Worm (Caenorhabditis elegans) whole organism, L1 larva: ENCODE measurements around the gene Y47D3A.20.

Source experiments
- F16B12.6 ChIP-seq: fragments of 150-350 bp; optimal IDR thresholded peaks from 2 replicates; lab custom pipeline; 2014; ENCODE audit warnings: missing biosample characterization, missing genetic modification characterization
- Y116A8C.19 ChIP-seq: sonication (generic microtip); optimal IDR thresholded peaks from 2 replicates; lab custom pipeline; 2016; ENCODE audit warnings: missing compliant biosample characterization, missing genetic modification characterization, borderline replicate concordance
- aha-1 ChIP-seq: fragments of 150-350 bp; optimal IDR thresholded peaks from 2 replicates; lab custom pipeline; 2014; ENCODE audit warnings: missing biosample characterization, missing genetic modification characterization
- alr-1 ChIP-seq: fragments of 200-800 bp; sonication (Bioruptor generic); optimal IDR thresholded peaks from 2 replicates; lab custom pipeline; 2018; ENCODE audit warnings: borderline replicate concordance, mild to moderate bottlenecking, missing genetic modification characterization, missing compliant biosample characterization
- aly-2 ChIP-seq: fragments of 150-350 bp; optimal IDR thresholded peaks from 2 replicates; lab custom pipeline; 2014; ENCODE audit warnings: missing biosample characterization, missing genetic modification characterization
- ama-1 ChIP-seq: fragments of 150-350 bp; optimal IDR thresholded peaks from 2 replicates; lab custom pipeline; 2014
- blmp-1 ChIP-seq: fragments of 150-350 bp; optimal IDR thresholded peaks from 2 replicates; lab custom pipeline; 2014; ENCODE audit warnings: missing biosample characterization, missing genetic modification characterization
- ceh-63 ChIP-seq: fragments of 200-800 bp; sonication (Bioruptor generic); optimal IDR thresholded peaks from 2 replicates; lab custom pipeline; 2018; ENCODE audit warnings: mild to moderate bottlenecking, missing genetic modification characterization, missing compliant biosample characterization
- ceh-8 ChIP-seq: fragments of 200-800 bp; sonication (Bioruptor generic); optimal IDR thresholded peaks from 2 replicates; lab custom pipeline; 2018; ENCODE audit warnings: mild to moderate bottlenecking, missing genetic modification characterization, moderate library complexity, missing compliant biosample characterization
- ceh-82 ChIP-seq, 3 experiments: fragments of 150-350 bp in 1 of 3; sonication (generic microtip) in 2 of 3; optimal IDR thresholded peaks; 2 replicates each; lab custom pipeline; 2014 to 2017; ENCODE audit warnings: missing biosample characterization in 3 of 3, missing genetic modification characterization in 3 of 3
- ceh-88 ChIP-seq: fragments of 200-800 bp; sonication (Bioruptor generic); IDR thresholded peaks from 2 replicates; pipeline ENCODE4 v1.3.6; 2022; ENCODE audit warnings: missing genetic modification characterization, missing compliant biosample characterization
- ces-1 ChIP-seq: fragments of 150-350 bp; optimal IDR thresholded peaks from 2 replicates; lab custom pipeline; 2014; ENCODE audit warnings: missing biosample characterization, missing genetic modification reagents, missing genetic modification characterization
- dpl-1 ChIP-seq, 3 experiments: fragments of 150-350 bp in 2 of 3; sonication (generic microtip) in 1 of 3; optimal IDR thresholded peaks; 2 replicates each; lab custom pipeline; 2014 to 2017; ENCODE audit warnings: missing biosample characterization in 3 of 3, missing genetic modification characterization in 3 of 3, missing genetic modification reagents in 3 of 3
- efl-1 ChIP-seq, 4 experiments: fragments of 150-350 bp; optimal IDR thresholded peaks in 3 of 4; peaks in 1 of 4; 1 replicate in 1 of 4; 2 replicates in 3 of 4; lab custom pipeline; 2014; ENCODE audit warnings: missing biosample characterization in 2 of 4, missing genetic modification characterization in 2 of 4, missing genetic modification reagents in 2 of 4
- efl-3 ChIP-seq: fragments of 200-800 bp; sonication (Bioruptor generic); optimal IDR thresholded peaks from 2 replicates; lab custom pipeline; 2018; ENCODE audit warnings: mild to moderate bottlenecking, missing genetic modification characterization, missing compliant biosample characterization
- egl-13 ChIP-seq: sonication (generic microtip); optimal IDR thresholded peaks from 2 replicates; lab custom pipeline; 2016; ENCODE audit warnings: missing genotype, missing genetic modification reagents, missing genetic modification characterization, missing compliant biosample characterization
- fkh-8 ChIP-seq: sonication (generic microtip); optimal IDR thresholded peaks from 2 replicates; lab custom pipeline; 2016; ENCODE audit warnings: mild to moderate bottlenecking, missing genetic modification characterization, missing compliant biosample characterization
- fos-1 ChIP-seq: fragments of 150-350 bp; optimal IDR thresholded peaks from 2 replicates; lab custom pipeline; 2014; ENCODE audit warnings: missing biosample characterization, missing genetic modification characterization
- hpl-2 ChIP-seq: fragments of 150-350 bp; optimal IDR thresholded peaks from 2 replicates; lab custom pipeline; 2014; ENCODE audit warnings: missing biosample characterization, missing genetic modification reagents, missing genetic modification characterization
- irx-1 ChIP-seq: sonication (generic microtip); optimal IDR thresholded peaks from 2 replicates; lab custom pipeline; 2016; ENCODE audit warnings: missing genetic modification characterization, missing compliant biosample characterization
- jun-1 ChIP-seq: fragments of 150-350 bp; optimal IDR thresholded peaks from 2 replicates; lab custom pipeline; 2014; ENCODE audit warnings: missing biosample characterization, missing genetic modification reagents, missing genetic modification characterization
- lin-15B ChIP-seq: fragments of 150-350 bp; sonication (generic microtip); optimal IDR thresholded peaks from 3 replicates; lab custom pipeline; 2014; ENCODE audit warnings: missing biosample characterization, missing genetic modification characterization
- lin-39 ChIP-seq: fragments of 150-350 bp; optimal IDR thresholded peaks from 2 replicates; lab custom pipeline; 2014; ENCODE audit warnings: missing biosample characterization, missing genetic modification reagents, missing genetic modification characterization
- lir-3 ChIP-seq: sonication (generic microtip); optimal IDR thresholded peaks from 2 replicates; lab custom pipeline; 2016; ENCODE audit warnings: mild to moderate bottlenecking, missing genetic modification characterization, moderate library complexity, missing compliant biosample characterization; ENCODE audit not compliant: poor library complexity
- mef-2 ChIP-seq: fragments of 150-350 bp; optimal IDR thresholded peaks from 2 replicates; lab custom pipeline; 2014; ENCODE audit warnings: missing biosample characterization, missing genetic modification characterization
- mep-1 ChIP-seq: fragments of 150-350 bp; optimal IDR thresholded peaks from 2 replicates; lab custom pipeline; 2014; ENCODE audit warnings: missing biosample characterization, missing genetic modification characterization
- nhr-12 ChIP-seq: sonication (generic microtip); optimal IDR thresholded peaks from 2 replicates; lab custom pipeline; 2017; ENCODE audit warnings: missing biosample characterization, missing genetic modification characterization
- nhr-19 ChIP-seq: fragments of 200-800 bp; sonication (Bioruptor generic); conservative IDR thresholded peaks from 2 replicates; pipeline ENCODE4 v1.3.6; 2022; ENCODE audit warnings: missing genetic modification characterization, missing compliant biosample characterization
- nhr-20 ChIP-seq: sonication (generic microtip); optimal IDR thresholded peaks from 2 replicates; lab custom pipeline; 2016; ENCODE audit warnings: mild to moderate bottlenecking, missing genetic modification characterization, missing compliant biosample characterization
- nhr-28 ChIP-seq: fragments of 150-350 bp; optimal IDR thresholded peaks from 2 replicates; lab custom pipeline; 2014; ENCODE audit warnings: missing biosample characterization, missing genetic modification characterization
- nhr-71 ChIP-seq: sonication (generic microtip); optimal IDR thresholded peaks from 2 replicates; lab custom pipeline; 2016; ENCODE audit warnings: mild to moderate bottlenecking, missing genetic modification characterization, moderate library complexity, missing compliant biosample characterization
- nhr-77 ChIP-seq: fragments of 150-350 bp; optimal IDR thresholded peaks from 2 replicates; lab custom pipeline; 2014; ENCODE audit warnings: missing biosample characterization, missing genetic modification characterization
- nhr-84 ChIP-seq: sonication (generic microtip); optimal IDR thresholded peaks from 2 replicates; lab custom pipeline; 2017; ENCODE audit warnings: missing biosample characterization, missing genetic modification characterization
- nhr-85 ChIP-seq: sonication (generic microtip); peaks from one replicate; lab custom pipeline; 2016; ENCODE audit warnings: missing genetic modification characterization, inconsistent platforms, missing compliant biosample characterization
- pag-3 ChIP-seq: sonication (generic microtip); optimal IDR thresholded peaks from 2 replicates; lab custom pipeline; 2017; ENCODE audit warnings: missing genetic modification characterization, mild to moderate bottlenecking, missing compliant biosample characterization, antibody characterized with exemption, borderline replicate concordance; ENCODE audit not compliant: insufficient read depth
- pax-3 ChIP-seq: fragments of 200-800 bp; sonication (Bioruptor generic); optimal IDR thresholded peaks from 2 replicates; lab custom pipeline; 2018; ENCODE audit warnings: mild to moderate bottlenecking, missing genetic modification characterization, moderate library complexity, missing compliant biosample characterization
- pqm-1 ChIP-seq: sonication (generic microtip); optimal IDR thresholded peaks from 3 replicates; lab custom pipeline; 2017; ENCODE audit warnings: missing biosample characterization, missing genetic modification characterization
- rnt-1 ChIP-seq: sonication (generic microtip); optimal IDR thresholded peaks from 2 replicates; lab custom pipeline; 2016; ENCODE audit warnings: mild to moderate bottlenecking, missing genetic modification characterization, moderate library complexity, missing compliant biosample characterization
- snpc-4 ChIP-seq: fragments of 150-350 bp; optimal IDR thresholded peaks from 2 replicates; lab custom pipeline; 2014; ENCODE audit warnings: missing biosample characterization, missing genetic modification characterization
- snu-23 ChIP-seq: sonication (generic microtip); optimal IDR thresholded peaks from 2 replicates; lab custom pipeline; 2016; ENCODE audit warnings: missing genetic modification characterization, missing compliant biosample characterization
- swsn-7 ChIP-seq: sonication (generic microtip); optimal IDR thresholded peaks from 2 replicates; lab custom pipeline; 2016; ENCODE audit warnings: missing genetic modification characterization, missing compliant biosample characterization
- tbx-2 ChIP-seq: sonication (generic microtip); optimal IDR thresholded peaks from 2 replicates; lab custom pipeline; 2016; ENCODE audit warnings: missing genetic modification characterization, missing compliant biosample characterization
- unc-130 ChIP-seq: fragments of 150-350 bp; optimal IDR thresholded peaks from 2 replicates; lab custom pipeline; 2017; ENCODE audit warnings: missing biosample characterization, missing genetic modification characterization, inconsistent platforms
- unc-62 ChIP-seq: fragments of 150-350 bp; optimal IDR thresholded peaks from 2 replicates; lab custom pipeline; 2014; ENCODE audit warnings: missing biosample characterization, missing genetic modification reagents, missing genetic modification characterization
- unc-86 ChIP-seq: sonication (generic microtip); optimal IDR thresholded peaks from 2 replicates; lab custom pipeline; 2016; ENCODE audit warnings: missing genetic modification characterization, missing compliant biosample characterization
- unc-98 ChIP-seq: fragments of 200-800 bp; sonication (Bioruptor generic); IDR thresholded peaks from 2 replicates; pipeline ENCODE4 v1.3.6; 2022; ENCODE audit warnings: missing genetic modification characterization, missing compliant biosample characterization
- xbp-1 ChIP-seq: sonication (generic microtip); optimal IDR thresholded peaks from 2 replicates; lab custom pipeline; 2016; ENCODE audit warnings: missing genetic modification characterization, missing compliant biosample characterization
- zag-1 ChIP-seq: fragments of 150-350 bp; optimal IDR thresholded peaks from 2 replicates; lab custom pipeline; 2014; ENCODE audit warnings: missing biosample characterization, missing genetic modification characterization
- zip-4 ChIP-seq: fragments of 200-800 bp; sonication (Bioruptor generic); optimal IDR thresholded peaks from 2 replicates; lab custom pipeline; 2018; ENCODE audit warnings: mild to moderate bottlenecking, missing genetic modification characterization, moderate library complexity, missing compliant biosample characterization
- ztf-11 ChIP-seq, 2 experiments: sonication (generic microtip); optimal IDR thresholded peaks; 2 replicates each; lab custom pipeline; 2016 to 2017; ENCODE audit warnings: missing genetic modification characterization in 2 of 2, missing biosample characterization in 1 of 2, missing compliant biosample characterization in 1 of 2

The Y47D3A.20 gene

DNA sequence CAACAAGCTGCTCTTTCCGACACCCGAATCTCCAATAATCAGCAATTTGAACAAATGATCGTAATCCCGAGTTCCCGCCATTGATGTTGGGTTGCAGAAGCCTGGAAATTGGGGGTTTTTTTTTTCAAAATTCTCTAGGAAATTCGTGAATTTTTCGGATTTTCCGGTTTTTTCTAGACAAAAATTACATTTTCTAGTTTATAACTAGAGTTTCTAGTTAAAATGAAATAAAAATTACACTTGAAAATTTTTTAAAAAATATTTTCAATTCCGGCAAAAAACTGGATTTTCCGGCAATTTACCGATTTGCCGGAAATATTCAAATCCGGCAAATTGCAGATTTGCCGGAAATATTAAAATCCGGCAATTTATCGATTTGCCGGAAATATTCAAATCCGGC lies 36.6 kb downstream of the Y47D3A.20 start, which contains the start of gene rab-35:
Gene rab-35, minus strand, starts transcription at position 101 of the 400 bp plus-strand sequence.
- no peak for TF ChIP-seq Y116A8C.19 (tag; lab: Kevin White, UChicago)
- no peak for TF ChIP-seq nhr-12 (tag; lab: Kevin White, UChicago)
- TF ChIP-seq lin-15B (tag; lab: Kevin White, UChicago) = no peak
- peak; percentile 9 for TF ChIP-seq nhr-85
- no peak for TF ChIP-seq swsn-7
- TF ChIP-seq ama-1 = no peak
- TF ChIP-seq, all 84 proteins: peak for 1

DNA sequence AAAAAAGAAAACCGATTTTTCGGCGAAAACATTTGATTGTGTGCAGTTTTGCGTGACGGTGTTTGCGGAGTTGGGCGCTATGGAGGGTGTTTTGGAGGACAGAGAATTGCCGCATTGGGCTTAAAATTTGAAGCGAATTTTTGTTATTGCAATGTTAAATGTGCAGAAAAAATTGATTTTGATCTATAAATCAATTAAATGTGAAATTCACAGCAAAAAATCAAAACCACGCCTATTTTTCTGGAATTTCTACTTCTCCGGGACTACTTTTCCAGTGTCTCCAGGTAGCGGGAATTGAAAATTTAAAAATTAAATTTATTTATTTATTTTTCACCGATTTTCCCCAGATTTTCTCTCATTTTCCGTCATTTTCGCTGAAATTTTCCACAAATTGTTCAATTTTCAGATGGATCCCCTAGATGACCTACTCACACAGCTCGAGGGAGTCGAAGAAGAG lies 42.3 kb downstream of the Y47D3A.20 start, which contains the start of gene mcm-10:
Gene mcm-10, plus strand, starts transcription at position 407 of the 457 bp plus-strand sequence.
- TF ChIP-seq swsn-7 (peak; percentile 84), efl-1 (optimal IDR thresholded peaks at IDR 0.05; lab: Kevin White, UChicago) (peak; percentile 89 to 93), efl-1 (GFP tag; optimal IDR thresholded peaks at IDR 0.05 in 1 of 2; lab: Kevin White, UChicago) (peak; percentile 89 to 98), mep-1 (tag; lab: Kevin White, UChicago) (peak; percentile 72), ztf-11 (tag; optimal IDR thresholded peaks at IDR 0.05; lab: Kevin White, UChicago) (peak in 1 of 2 experiments; percentile 90), aly-2 (tag; lab: Kevin White, UChicago) (peak; percentile 75), pqm-1 (no peak), jun-1 (tag; lab: Kevin White, UChicago) (peak; percentile 55), ceh-82 (tag; optimal IDR thresholded peaks at IDR 0.05; lab: Kevin White, UChicago) (peak; percentile 34 to 43 (median 43)), zag-1 (tag; lab: Kevin White, UChicago) (no peak), snu-23 (GFP tag; lab: Kevin White, UChicago) (peak; percentile 92), irx-1 (tag; lab: Kevin White, UChicago) (peak; percentile 84), nhr-28 (tag; lab: Kevin White, UChicago) (no peak), blmp-1 (peak; percentile 17), nhr-71 (tag; lab: Kevin White, UChicago) (peak; percentile 94), zip-4 (GFP tag; lab: Kevin White, UChicago) (no peak), unc-62 (no peak), pag-3 (tag; lab: Kevin White, UChicago) (no peak), nhr-20 (tag; lab: Kevin White, UChicago) (peak; percentile 87), ama-1 (no peak), nhr-77 (tag; lab: Kevin White, UChicago) (peak; percentile 72), ces-1 (no peak), rnt-1 (tag; lab: Kevin White, UChicago) (no peak), hpl-2 (GFP tag; lab: Kevin White, UChicago) (peak; percentile 19), lin-39 (no peak), snpc-4 (tag; lab: Kevin White, UChicago) (peak; percentile 77), egl-13 (tag; lab: Kevin White, UChicago) (peak; percentile 86), F16B12.6 (tag; lab: Kevin White, UChicago) (peak; percentile 93), tbx-2 (tag; lab: Kevin White, UChicago) (peak; percentile 91), ceh-88 (peak; percentile 77), unc-86 (tag; lab: Kevin White, UChicago) (peak; percentile 82), alr-1 (no peak), aha-1 (tag; lab: Kevin White, UChicago) (no peak), lin-15B (tag; lab: Kevin White, UChicago) (peak; percentile 36), lir-3 (tag; lab: Kevin White, UChicago) (no peak), fos-1 (tag; lab: Kevin White, UChicago) (peak; percentile 52), mef-2 (tag; lab: Kevin White, UChicago) (no peak), nhr-84 (tag; lab: Kevin White, UChicago) (no peak), dpl-1 (GFP tag; optimal IDR thresholded peaks at IDR 0.05; lab: Kevin White, UChicago) (peak; percentile 87 to 90 (median 90)), efl-3 (GFP tag; lab: Kevin White, UChicago) (peak; percentile 33), ceh-63 (GFP tag; lab: Kevin White, UChicago) (peak; percentile 91), unc-130 (peak; percentile 41), pax-3 (peak; percentile 97), nhr-19 (GFP tag; lab: Robert Waterston, UW) (peak; percentile 71), unc-98 (GFP tag; lab: Robert Waterston, UW) (peak; percentile 77), ceh-8 (peak; percentile 62), xbp-1 (tag; lab: Kevin White, UChicago) (peak; percentile 89), fkh-8 (tag; lab: Kevin White, UChicago) (peak; percentile 91)
